Fruit fly (Drosophila melanogaster) whole organism, larva: Measurements from ENCODE around the gene CG4218.

Experiments
- noc ChIP-seq: fragments of 200-800 bp; sonication (Bioruptor generic); optimal IDR thresholded peaks from 3 replicates; lab custom pipeline; 2019; ENCODE audit warnings: missing biosample characterization, mild to moderate bottlenecking, missing genetic modification characterization, moderate library complexity

CG4218 gene

DNA sequence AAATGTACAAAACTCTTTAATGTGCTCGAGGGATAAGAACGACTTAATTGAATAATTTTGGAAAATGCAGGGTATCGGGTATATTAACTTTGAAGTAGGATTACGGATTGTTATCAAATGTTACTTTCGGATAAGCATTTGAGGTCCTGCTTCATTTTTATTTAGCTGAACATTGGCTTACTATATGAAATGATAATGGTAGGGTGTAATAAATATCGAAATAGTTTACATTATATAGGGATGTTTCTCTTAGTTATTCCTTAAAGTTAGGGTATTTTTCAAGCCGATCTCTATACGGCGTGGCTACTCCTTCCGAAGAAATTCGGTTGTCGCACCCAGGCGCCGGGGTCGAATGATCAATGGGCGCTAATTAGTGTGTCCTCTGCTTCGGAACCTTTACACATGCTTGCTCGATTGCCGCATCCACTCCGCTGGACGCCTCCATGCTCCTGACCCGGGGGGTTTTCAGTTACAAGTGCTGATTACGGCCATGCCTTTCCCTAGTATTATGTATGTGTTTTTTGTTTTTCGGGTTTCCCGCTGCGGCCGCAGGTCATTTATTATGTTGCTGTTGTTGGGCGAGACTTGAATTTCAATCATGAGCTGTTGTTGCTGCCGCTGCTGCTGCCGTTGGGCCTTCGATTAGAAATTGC, 8.9 kb downstream of the CG4218 start:
- no peak for TF ChIP-seq noc (tag; lab: Kevin White, UChicago)

DNA sequence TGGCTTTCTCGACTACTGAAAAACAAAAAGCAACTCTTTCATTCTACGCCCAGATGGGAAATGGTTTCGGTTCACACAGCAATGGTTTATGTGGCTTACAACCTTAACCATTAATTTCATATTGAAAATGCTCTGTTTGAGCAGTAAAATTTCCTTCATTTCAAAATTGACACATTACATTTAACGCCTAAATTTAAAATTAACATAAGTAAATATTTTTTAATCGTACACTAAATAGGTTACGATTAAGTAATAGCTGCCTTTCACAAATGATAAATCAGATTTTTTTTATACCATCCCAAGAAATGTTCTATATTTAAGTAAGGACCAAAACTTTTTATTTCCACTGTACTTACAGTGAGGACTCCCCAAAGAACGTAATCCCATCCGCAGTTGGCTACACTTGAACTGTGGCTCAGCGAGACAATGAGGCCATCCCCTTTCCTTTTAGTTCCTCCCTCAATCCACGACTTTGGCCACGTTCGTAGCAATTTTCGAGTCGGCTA, 10.0 kb downstream of the CG4218 start:
- TF ChIP-seq noc (tag; lab: Kevin White, UChicago), result no peak

DNA sequence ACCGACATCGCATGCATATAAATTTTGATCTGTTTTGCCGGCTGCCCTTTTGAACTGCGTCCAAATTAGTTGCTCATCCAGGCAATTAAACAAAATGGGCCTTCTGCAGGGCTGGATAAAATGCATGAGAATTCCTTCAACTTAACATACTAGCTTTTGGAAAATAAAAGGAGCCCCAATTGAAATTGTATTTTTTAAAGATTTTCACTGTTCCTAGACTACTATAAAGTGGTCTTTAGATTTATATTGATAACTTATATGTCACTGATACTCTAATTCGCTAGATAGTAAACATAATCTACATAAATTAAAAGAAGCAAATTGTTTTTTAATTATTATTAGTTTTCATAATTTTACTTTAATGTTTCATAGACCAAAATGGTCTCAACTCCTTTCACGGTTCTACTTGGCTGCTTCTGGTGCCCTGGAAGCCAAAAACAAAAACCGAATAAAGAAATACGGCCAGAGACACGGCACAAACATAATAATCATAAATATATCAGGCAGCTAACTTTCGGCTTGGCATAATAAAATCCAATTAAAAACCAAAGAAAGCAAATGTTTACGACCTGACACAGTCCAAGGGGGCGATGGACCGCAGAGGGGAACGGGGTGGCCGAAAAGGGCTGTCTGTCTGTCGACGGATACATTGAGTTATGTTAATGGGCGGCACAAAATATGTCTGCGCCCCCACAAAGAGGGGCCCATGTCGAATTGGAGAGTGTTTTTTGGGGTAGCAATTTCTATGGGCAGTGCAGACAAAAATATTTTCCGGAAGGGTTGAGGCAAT, 11.3 kb downstream of the CG4218 start:
- peak; percentile 54 for TF ChIP-seq noc (tag; lab: Kevin White, UChicago)

DNA sequence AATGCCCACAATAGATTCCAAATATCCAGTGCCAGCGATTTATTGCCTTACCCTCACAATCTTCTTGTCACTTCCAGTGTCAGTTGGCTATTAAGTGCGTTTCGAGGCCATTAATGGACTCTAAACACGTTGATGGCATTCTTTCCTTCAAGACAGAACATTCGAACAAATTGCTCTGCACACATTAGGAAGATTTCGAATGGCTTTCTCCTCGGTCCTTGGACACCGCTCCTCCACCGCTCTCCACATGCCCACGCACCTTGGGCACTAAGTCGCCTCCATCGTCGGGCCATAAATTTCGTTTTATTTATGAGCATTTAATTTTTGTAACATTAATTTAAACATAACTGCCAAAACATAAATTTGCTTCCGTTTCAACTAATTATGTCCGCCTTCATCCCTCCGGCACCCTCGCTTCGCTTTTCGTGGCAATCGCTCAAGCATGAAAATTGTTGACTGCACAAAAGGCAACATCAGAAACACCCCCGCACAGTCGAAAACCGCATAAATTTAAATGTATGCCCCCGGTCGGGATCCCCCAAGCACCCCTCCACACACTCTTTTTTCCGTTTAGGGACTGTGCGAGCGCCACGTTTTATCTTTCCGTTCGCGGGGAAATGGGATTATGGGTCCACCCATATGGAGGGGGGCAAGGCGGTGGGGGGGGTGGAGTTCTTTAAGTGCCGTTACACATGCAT, 12.0 kb downstream of the CG4218 start:
- TF ChIP-seq noc (tag; lab: Kevin White, UChicago), result no peak

DNA sequence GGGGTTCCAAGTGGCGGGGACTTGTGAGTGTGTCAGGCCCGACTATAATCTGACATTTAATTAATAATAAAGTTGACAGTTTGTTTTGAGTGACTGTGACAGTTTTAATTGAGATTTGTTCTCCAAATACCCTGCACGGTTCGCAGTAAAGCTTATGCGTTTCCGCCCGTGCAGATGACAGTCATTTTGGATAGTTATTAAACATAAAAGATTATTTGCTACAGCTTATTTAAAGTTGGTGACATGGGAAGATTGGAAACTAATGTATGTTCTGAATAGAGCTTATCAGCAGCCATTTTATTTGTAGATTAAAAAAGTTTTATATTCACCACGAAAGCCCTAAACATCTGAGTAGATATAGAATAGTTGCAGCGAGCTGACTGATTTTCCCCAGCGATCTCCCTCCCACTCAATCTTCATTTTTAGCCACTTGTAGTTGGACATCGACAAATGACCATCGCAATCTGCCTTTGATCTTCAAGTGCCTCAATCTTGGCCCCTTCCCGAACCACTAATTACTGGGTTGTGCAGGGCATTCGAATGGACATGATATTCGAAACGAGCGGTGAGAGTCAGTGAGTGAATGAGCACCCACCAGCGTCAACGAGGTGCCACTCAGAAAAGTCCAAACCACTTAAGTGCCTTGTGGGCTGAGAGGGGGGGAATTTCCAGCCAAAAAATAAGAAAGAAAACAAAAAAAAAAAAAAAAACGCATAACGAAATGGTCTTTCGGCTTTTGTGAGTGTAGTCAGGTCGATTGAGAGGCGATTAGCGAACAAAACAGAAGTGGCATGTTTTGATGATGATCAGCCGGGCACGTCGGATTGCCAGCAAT, 15.3 kb downstream of the CG4218 start:
- TF ChIP-seq noc (tag; lab: Kevin White, UChicago), result peak; percentile 87

DNA sequence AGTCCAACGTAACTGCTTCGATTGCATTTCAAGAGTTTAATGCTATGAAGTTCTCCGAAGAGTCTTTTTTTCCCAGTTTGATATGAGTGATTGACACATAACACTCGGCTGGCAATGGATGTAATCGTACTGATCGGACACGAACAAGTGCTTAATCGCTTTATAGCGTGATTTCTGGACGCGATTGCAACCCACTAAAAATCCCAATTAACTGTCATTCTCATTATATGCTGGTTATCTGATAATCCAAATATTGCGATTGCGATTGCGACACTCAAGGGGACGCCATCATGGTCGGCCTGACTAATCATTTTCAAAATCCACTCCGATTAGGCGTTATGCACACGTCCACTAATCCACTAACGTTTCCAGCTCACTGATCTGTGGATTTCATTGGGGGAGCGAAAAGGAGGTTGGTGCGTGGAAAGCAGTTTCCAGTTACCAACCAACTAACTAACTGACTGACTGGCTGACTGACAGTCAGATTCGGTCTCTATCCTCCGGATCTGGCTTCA, 16.0 kb downstream of the CG4218 start:
- TF ChIP-seq noc (tag; lab: Kevin White, UChicago), result peak; percentile 85

DNA sequence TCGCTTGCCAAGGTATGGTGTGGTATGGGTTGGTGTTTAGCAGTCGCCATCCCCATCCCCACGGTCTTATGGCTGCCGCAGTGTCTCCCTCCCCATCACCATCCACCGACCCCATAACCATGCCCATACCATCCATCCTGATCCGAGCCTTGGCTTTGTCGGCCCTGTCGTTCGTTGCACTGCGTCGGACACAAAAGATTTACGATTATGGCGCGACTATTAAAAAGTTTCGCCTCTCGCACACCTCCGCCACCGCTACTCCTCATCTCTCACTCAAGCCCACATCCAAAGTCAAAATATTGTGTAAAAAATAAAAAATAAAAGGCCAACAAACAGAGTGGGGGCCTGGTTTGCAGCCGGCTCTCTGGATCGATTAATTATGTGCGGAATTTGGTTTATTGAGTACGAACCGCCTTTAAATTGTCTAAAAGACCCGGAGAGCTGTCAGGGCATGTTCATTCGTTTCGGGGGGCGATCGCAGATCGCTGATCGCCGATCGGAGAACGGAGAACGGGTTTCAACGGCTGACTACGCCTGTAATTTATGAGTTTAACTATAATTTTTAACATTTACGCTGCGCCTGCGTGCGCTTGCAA, 17.5 kb downstream of the CG4218 start:
- peak; percentile 39 for TF ChIP-seq noc (tag; lab: Kevin White, UChicago)

DNA sequence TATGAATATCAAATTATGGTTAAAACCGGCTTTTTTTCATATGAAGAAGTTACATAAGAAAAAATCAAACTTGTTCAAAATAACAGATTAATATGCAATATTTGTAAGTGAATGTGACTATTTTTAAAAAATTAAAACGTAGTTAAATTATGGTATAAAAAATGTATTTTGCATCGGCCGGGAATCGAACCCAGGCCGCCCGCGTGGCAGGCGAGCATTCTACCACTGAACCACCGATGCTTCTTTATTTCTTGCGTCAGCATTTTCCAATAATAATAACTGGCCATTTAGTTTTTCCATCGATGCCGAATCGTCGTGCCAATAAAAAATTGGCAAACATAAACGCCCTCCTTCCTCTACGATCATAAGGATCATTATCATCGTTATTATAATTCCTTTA, 18.2 kb downstream of the CG4218 start:
- no peak for TF ChIP-seq noc (tag; lab: Kevin White, UChicago)

DNA sequence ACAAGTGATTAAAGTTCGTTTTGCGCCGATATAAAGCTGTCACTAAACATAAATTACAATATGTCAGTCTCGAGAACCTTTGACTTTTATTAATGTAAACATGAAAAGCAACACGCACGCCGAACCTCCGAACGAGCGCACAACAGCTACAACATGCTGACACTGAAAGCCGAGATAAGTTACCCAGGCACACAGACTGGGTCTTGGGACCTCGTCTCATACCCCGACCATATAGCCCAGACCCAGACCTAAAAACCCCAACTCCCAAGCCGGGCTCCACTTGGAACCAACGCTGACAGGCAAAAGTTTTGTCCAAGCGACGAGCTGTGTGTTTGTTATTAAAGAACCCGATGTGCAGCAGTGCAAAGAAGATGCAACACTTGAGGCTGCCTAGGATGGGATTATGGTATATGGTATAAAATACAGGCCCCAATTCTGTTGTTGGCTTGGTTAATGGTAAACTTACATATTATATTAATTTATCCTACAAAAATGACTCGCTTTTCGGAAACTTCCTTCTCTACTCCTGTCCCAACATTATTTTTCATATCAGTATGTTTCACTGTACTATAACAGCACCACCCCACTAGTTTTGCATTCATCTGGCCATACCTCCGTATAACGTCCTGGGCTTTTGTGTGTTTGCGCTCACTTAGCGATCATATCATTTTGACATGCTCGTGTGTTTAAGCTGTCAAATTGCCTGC, 19.8 kb downstream of the CG4218 start:
- no peak for TF ChIP-seq noc (tag; lab: Kevin White, UChicago)

DNA sequence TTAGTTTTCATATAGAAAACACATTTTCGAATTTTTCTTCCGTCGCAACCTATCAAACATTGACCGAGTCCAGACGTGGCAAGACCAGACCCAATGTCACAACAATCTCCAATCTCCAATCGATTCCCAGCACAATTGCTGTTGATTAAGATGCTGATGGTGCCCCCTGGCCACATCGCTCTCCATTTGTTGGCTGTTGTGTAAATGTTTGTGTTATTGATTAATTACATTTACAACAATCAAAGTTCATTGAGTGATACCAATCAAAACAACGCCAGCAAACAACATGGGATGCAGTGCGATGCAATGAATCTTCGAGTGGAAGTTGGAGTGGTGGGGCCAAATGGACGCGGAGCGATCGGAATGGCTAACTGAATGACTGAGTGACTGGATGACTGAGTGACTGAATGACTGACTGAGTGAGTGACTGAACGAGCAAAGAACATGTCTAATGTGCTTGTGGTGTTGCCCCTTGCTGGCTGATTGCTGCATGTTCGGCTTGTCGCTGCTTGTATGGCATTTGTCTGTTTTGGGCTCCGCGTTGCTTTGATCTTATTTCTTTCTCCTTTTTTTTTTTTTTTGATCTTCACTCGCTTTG, 21.6 kb downstream of the CG4218 start:
- no peak for TF ChIP-seq noc (tag; lab: Kevin White, UChicago)

DNA sequence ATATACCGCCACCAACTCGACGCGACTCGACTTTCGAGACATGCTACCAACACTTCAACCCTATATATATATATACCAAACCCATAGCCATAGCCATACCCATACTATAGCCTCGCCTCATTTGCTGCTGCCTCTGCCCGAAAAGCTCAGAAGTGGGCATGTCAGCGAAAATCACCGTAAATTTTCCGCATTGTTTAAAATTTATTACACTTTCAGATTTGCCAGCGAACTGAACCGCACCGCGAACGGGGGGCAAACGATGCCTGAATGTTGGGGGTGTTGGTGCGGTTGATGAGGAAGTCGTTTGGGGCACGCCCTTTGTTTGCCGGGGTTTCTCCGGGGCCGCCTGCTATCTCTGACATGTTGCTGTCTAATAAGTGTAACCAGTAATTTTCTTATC, 24.7 kb downstream of the CG4218 start, which contains the start of gene CG33648:
TSS of gene CG33648 (plus strand) at position 69 of the 400 bp plus-strand sequence.
- peak; percentile 67 for TF ChIP-seq noc (tag; lab: Kevin White, UChicago)

DNA sequence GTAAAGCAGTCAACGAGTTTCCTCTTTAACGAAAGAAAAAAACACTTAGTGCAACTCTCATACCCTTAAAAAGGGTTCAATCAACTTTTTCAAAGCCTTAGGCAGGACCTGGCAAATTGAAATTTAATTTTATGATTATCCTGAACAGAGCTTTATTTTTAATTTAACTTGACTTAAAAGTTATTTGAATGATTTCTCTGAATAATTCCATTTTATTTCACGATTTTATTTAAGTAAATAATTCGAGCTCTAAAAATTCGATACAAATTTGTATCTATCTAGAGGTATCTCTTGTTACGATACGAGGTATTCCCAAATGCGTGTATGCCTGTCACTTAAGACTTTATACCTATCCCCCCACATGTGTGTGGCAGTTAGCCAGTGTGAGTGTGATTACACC, 25.2 kb downstream of the CG4218 start:
- TF ChIP-seq noc (tag; lab: Kevin White, UChicago), result no peak

DNA sequence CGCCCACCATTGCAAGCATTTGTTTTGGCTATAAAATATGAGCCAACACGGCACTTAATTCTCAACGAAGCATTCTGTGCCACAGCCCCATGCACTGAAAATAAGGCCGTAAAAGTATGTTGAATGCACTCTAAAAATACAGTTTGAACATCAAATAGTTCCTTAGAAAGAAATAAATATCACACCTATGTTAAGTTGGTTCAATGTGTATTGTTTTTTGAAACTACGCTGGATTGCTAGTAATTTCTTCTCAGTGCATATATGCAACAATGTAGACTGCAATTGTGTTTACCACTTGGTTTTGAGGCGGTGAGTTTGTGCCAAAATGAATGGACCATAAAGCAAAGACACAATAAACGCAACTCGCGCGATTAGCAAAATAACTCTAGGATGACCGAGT, 27.4 kb downstream of the CG4218 start:
- no peak for TF ChIP-seq noc (tag; lab: Kevin White, UChicago)

DNA sequence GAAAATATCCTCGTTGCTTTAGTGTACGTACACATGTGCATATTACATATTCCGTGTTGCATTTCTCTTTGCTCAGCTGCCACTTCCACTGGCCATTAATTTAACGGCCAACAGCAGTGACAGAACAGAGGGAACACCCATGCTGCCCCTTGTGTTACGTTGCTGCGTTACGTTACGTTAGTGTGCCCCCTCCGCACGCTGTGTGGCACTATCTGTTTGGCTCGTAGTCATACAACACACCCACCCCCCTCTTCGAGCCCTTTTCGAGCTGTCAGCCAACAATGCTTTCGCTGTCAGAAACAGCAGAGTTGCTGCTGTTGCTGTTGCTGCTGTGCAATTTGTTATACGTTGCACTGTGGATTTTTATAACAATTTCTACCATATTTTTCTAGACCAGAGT, 28.4 kb downstream of the CG4218 start:
- TF ChIP-seq noc (tag; lab: Kevin White, UChicago), result no peak
